Fruit fly (Drosophila melanogaster) whole organism, embryonic: ENCODE results near the gene Ostgamma.

Experiments used
- ATbp ChIP-seq: fragments of 200-800 bp; sonication (Bioruptor generic); optimal IDR thresholded peaks from 2 replicates; lab custom pipeline; 2017; ENCODE audit warnings: missing biosample characterization, mild to moderate bottlenecking, missing genetic modification characterization, missing genetic modification reagents
- Aef1 ChIP-seq: fragments of 200-800 bp; sonication (Bioruptor generic); IDR thresholded peaks from 3 replicates; pipeline ENCODE4 v1.3.6; 2022; ENCODE audit warnings: missing biosample characterization, missing genetic modification characterization
- Awh ChIP-seq: fragments of 200-800 bp; sonication (Bioruptor generic); IDR thresholded peaks from 2 replicates; pipeline ENCODE4, ENCODE4 v1.3.6; 2022; ENCODE audit warnings: missing biosample characterization, missing genetic modification characterization
- CG11398 ChIP-seq: fragments of 200-800 bp; sonication (Bioruptor generic); optimal IDR thresholded peaks from 2 replicates; lab custom pipeline; 2016; ENCODE audit warnings: missing biosample characterization, missing genetic modification characterization
- CG12659 ChIP-seq: fragments of 200-800 bp; sonication (Bioruptor generic); optimal IDR thresholded peaks from 3 replicates; lab custom pipeline; 2017; ENCODE audit warnings: mild to moderate bottlenecking, missing biosample characterization, missing genetic modification reagents, missing genetic modification characterization
- CG12769 ChIP-seq: fragments of 200-800 bp; sonication (Bioruptor generic); optimal IDR thresholded peaks from 2 replicates; lab custom pipeline; 2019; ENCODE audit warnings: missing biosample characterization, mild to moderate bottlenecking, missing genetic modification characterization, moderate library complexity
- CG12942 ChIP-seq: fragments of 200-800 bp; sonication (Bioruptor generic); optimal IDR thresholded peaks from 3 replicates; lab custom pipeline; 2016; ENCODE audit warnings: missing biosample characterization, missing genetic modification characterization
- CG13624 ChIP-seq: fragments of 200-800 bp; sonication (Bioruptor generic); optimal IDR thresholded peaks from 2 replicates; lab custom pipeline; 2016; ENCODE audit warnings: missing biosample characterization, missing genetic modification characterization
- CG15011 ChIP-seq: fragments of 200-800 bp; sonication (Bioruptor generic); optimal IDR thresholded peaks from 3 replicates; lab custom pipeline; 2018; ENCODE audit warnings: missing biosample characterization, mild to moderate bottlenecking, missing genetic modification characterization
- CG15479 ChIP-seq: fragments of 200-800 bp; sonication (Bioruptor generic); optimal IDR thresholded peaks from 3 replicates; lab custom pipeline; 2019; ENCODE audit warnings: missing biosample characterization, mild to moderate bottlenecking, missing genetic modification characterization, moderate library complexity
- CG1603 ChIP-seq: fragments of 200-800 bp; sonication (Bioruptor generic); optimal IDR thresholded peaks from 2 replicates; lab custom pipeline; 2019; ENCODE audit warnings: missing biosample characterization, mild to moderate bottlenecking, missing genetic modification characterization, moderate library complexity
- CG16779 ChIP-seq: fragments of 200-800 bp; sonication (Bioruptor generic); IDR thresholded peaks from 2 replicates; pipeline ENCODE4 v1.3.6; 2022; ENCODE audit warnings: missing biosample characterization, missing genetic modification characterization
- CG17361 ChIP-seq: fragments of 200-800 bp; sonication (Bioruptor generic); IDR thresholded peaks from 3 replicates; pipeline ENCODE4 v1.3.6; 2022; ENCODE audit warnings: missing biosample characterization, missing genetic modification characterization
- CG17802 ChIP-seq: fragments of 200-800 bp; sonication (Bioruptor generic); optimal IDR thresholded peaks from 2 replicates; lab custom pipeline; 2018; ENCODE audit warnings: missing biosample characterization, mild to moderate bottlenecking, missing genetic modification characterization, moderate library complexity
- CG17912 ChIP-seq: fragments of 200-800 bp; sonication (Bioruptor generic); optimal IDR thresholded peaks from 2 replicates; lab custom pipeline; 2018; ENCODE audit warnings: missing biosample characterization, mild to moderate bottlenecking, missing genetic modification characterization
- CG18262 ChIP-seq: fragments of 200-800 bp; optimal IDR thresholded peaks from 3 replicates; lab custom pipeline; 2019; ENCODE audit warnings: missing biosample characterization, mild to moderate bottlenecking, missing genetic modification characterization, moderate library complexity
- CG30431 ChIP-seq: fragments of 200-800 bp; sonication (Bioruptor generic); optimal IDR thresholded peaks from 2 replicates; lab custom pipeline; 2017; ENCODE audit warnings: missing biosample characterization, missing genetic modification characterization
- CG3407 ChIP-seq: fragments of 200-800 bp; sonication (Bioruptor generic); optimal IDR thresholded peaks from 2 replicates; lab custom pipeline; 2018; ENCODE audit warnings: missing biosample characterization, mild to moderate bottlenecking, missing genetic modification characterization
- CG43689 ChIP-seq: fragments of 200-800 bp; sonication (Bioruptor generic); IDR thresholded peaks from 2 replicates; pipeline ENCODE4 v1.3.6; 2022; ENCODE audit warnings: missing biosample characterization, missing genetic modification characterization
- CG5180 ChIP-seq: fragments of 200-800 bp; sonication (Bioruptor generic); optimal IDR thresholded peaks from 3 replicates; lab custom pipeline; 2017; ENCODE audit warnings: missing biosample characterization, missing genetic modification characterization, mild to moderate bottlenecking, moderate library complexity, missing genetic modification reagents
- CG6175 ChIP-seq: fragments of 200-800 bp; sonication (Bioruptor generic); IDR thresholded peaks from 3 replicates; pipeline ENCODE4 v1.3.6; 2022; ENCODE audit warnings: missing biosample characterization, missing genetic modification characterization
- CG6683 ChIP-seq: fragments of 200-800 bp; sonication (Bioruptor generic); optimal IDR thresholded peaks from 2 replicates; lab custom pipeline; 2017; ENCODE audit warnings: missing biosample characterization, mild to moderate bottlenecking, missing genetic modification characterization, missing genetic modification reagents
- CG6813 ChIP-seq: fragments of 200-800 bp; sonication (Bioruptor generic); optimal IDR thresholded peaks from 2 replicates; lab custom pipeline; 2017; ENCODE audit warnings: missing biosample characterization, missing genetic modification characterization, mild to moderate bottlenecking, moderate library complexity, missing genetic modification reagents
- CG7556 ChIP-seq: fragments of 200-800 bp; sonication (Bioruptor generic); optimal IDR thresholded peaks from 2 replicates; lab custom pipeline; 2017; ENCODE audit warnings: missing biosample characterization, mild to moderate bottlenecking, missing genetic modification characterization
- CG8089 ChIP-seq: fragments of 200-800 bp; sonication (Bioruptor generic); optimal IDR thresholded peaks from 3 replicates; lab custom pipeline; 2016; ENCODE audit warnings: missing biosample characterization, missing genetic modification characterization
- CG8388 ChIP-seq: fragments of 200-800 bp; sonication (Bioruptor generic); optimal IDR thresholded peaks from 2 replicates; lab custom pipeline; 2019; ENCODE audit warnings: missing biosample characterization, mild to moderate bottlenecking, missing genetic modification characterization, moderate library complexity
- D19A ChIP-seq: fragments of 200-800 bp; optimal IDR thresholded peaks from 3 replicates; lab custom pipeline; 2019; ENCODE audit warnings: missing biosample characterization, mild to moderate bottlenecking, missing genetic modification characterization, moderate library complexity
- Dp ChIP-seq: fragments of 200-800 bp; sonication (Bioruptor generic); optimal IDR thresholded peaks from 2 replicates; lab custom pipeline; 2018; ENCODE audit warnings: missing biosample characterization, mild to moderate bottlenecking, missing genetic modification characterization, moderate library complexity
- Nf-YC ChIP-seq: fragments of 200-800 bp; optimal IDR thresholded peaks from 3 replicates; lab custom pipeline; 2019; ENCODE audit warnings: missing biosample characterization, mild to moderate bottlenecking, missing genetic modification characterization, moderate library complexity
- Oaz ChIP-seq: fragments of 200-800 bp; sonication (Bioruptor generic); IDR thresholded peaks from 2 replicates; pipeline ENCODE4 v1.3.6; 2022; ENCODE audit warnings: missing biosample characterization, missing genetic modification characterization
- Pdp1 ChIP-seq, 2 experiments: fragments of 200-800 bp; sonication (Bioruptor generic); optimal IDR thresholded peaks; 3 replicates each; lab custom pipeline; 2016; ENCODE audit warnings: missing biosample characterization in 2 of 2, missing genetic modification characterization in 2 of 2, mild to moderate bottlenecking in 1 of 2, moderate library complexity in 1 of 2
- Sox102F ChIP-seq: fragments of 200-800 bp; sonication (Bioruptor generic); optimal IDR thresholded peaks from 2 replicates; lab custom pipeline; 2018; ENCODE audit warnings: missing biosample characterization, mild to moderate bottlenecking, missing genetic modification characterization, moderate library complexity
- Vsx1 ChIP-seq: fragments of 200-800 bp; sonication (Bioruptor generic); optimal IDR thresholded peaks from 2 replicates; lab custom pipeline; 2017; ENCODE audit warnings: missing biosample characterization, mild to moderate bottlenecking, missing genetic modification characterization, missing genetic modification reagents
- Xbp1 ChIP-seq: fragments of 200-800 bp; sonication (Bioruptor generic); optimal IDR thresholded peaks from 3 replicates; lab custom pipeline; 2016; ENCODE audit warnings: missing biosample characterization, mild to moderate bottlenecking, missing genetic modification characterization
- ab ChIP-seq: fragments of 200-800 bp; sonication (Bioruptor generic); optimal IDR thresholded peaks from 2 replicates; lab custom pipeline; 2016; ENCODE audit warnings: missing biosample characterization, missing genetic modification characterization
- ato ChIP-seq: fragments of 200-800 bp; sonication (Bioruptor generic); IDR thresholded peaks from 2 replicates; pipeline ENCODE4 v1.3.6; 2022; ENCODE audit warnings: missing biosample characterization, missing genetic modification characterization; ENCODE audit not compliant: partially characterized antibody
- bsh ChIP-seq, 2 experiments: fragments of 200-800 bp; sonication (Bioruptor generic); optimal IDR thresholded peaks; 2 replicates each; lab custom pipeline; 2017 to 2018; ENCODE audit warnings: mild to moderate bottlenecking in 2 of 2, missing biosample characterization in 2 of 2, missing genetic modification characterization in 2 of 2, moderate library complexity in 1 of 2
- crc ChIP-seq: fragments of 200-800 bp; sonication (Bioruptor generic); optimal IDR thresholded peaks from 2 replicates; lab custom pipeline; 2016; ENCODE audit warnings: missing biosample characterization, missing genetic modification characterization
- crol ChIP-seq: fragments of 200-800 bp; sonication (Bioruptor generic); IDR thresholded peaks from 2 replicates; pipeline ENCODE4 v1.3.6; 2022; ENCODE audit warnings: missing biosample characterization, missing genetic modification characterization
- grau ChIP-seq: fragments of 200-800 bp; optimal IDR thresholded peaks from 3 replicates; lab custom pipeline; 2019; ENCODE audit warnings: missing biosample characterization, mild to moderate bottlenecking, missing genetic modification characterization, moderate library complexity
- pita ChIP-seq: fragments of 200-800 bp; sonication (Bioruptor generic); optimal IDR thresholded peaks from 2 replicates; lab custom pipeline; 2017; ENCODE audit warnings: missing biosample characterization, mild to moderate bottlenecking, missing genetic modification characterization
- sd ChIP-seq: fragments of 200-800 bp; sonication (Bioruptor generic); optimal IDR thresholded peaks from 3 replicates; lab custom pipeline; 2018; ENCODE audit warnings: missing biosample characterization, mild to moderate bottlenecking, missing genetic modification characterization, moderate library complexity
- sens ChIP-seq: fragments of 200-800 bp; sonication (Bioruptor generic); peaks from one replicate; lab custom pipeline; 2016; ENCODE audit warnings: missing biosample characterization, missing genetic modification characterization
- shn ChIP-seq: fragments of 200-800 bp; sonication (Bioruptor generic); optimal IDR thresholded peaks from 3 replicates; lab custom pipeline; 2016; ENCODE audit warnings: missing biosample characterization, missing genetic modification characterization
- sr ChIP-seq: fragments of 200-800 bp; sonication (Bioruptor generic); IDR thresholded peaks from 3 replicates; pipeline ENCODE4 v1.3.6; 2022; ENCODE audit warnings: missing biosample characterization, missing genetic modification characterization
- tll ChIP-seq, 2 experiments: fragments of 200-800 bp in 1 of 2; fragments of >200 bp in 1 of 2; sonication (Bioruptor generic) in 1 of 2; optimal IDR thresholded peaks; 2 replicates each; lab custom pipeline; 2017 to 2019; ENCODE audit warnings: missing biosample characterization in 2 of 2, missing genetic modification characterization in 2 of 2, mild to moderate bottlenecking in 1 of 2, moderate library complexity in 1 of 2
- unc-4 ChIP-seq: fragments of 200-800 bp; sonication (Bioruptor generic); IDR thresholded peaks from 2 replicates; pipeline ENCODE4 v1.3.6; 2022; ENCODE audit warnings: missing biosample characterization, missing genetic modification characterization; ENCODE audit not compliant: partially characterized antibody
- zen2 ChIP-seq: fragments of 200-800 bp; sonication (Bioruptor generic); IDR thresholded peaks from 3 replicates; pipeline ENCODE4 v1.3.6; 2022; ENCODE audit warnings: missing biosample characterization, missing genetic modification characterization; ENCODE audit not compliant: partially characterized antibody

Gene Ostgamma

DNA sequence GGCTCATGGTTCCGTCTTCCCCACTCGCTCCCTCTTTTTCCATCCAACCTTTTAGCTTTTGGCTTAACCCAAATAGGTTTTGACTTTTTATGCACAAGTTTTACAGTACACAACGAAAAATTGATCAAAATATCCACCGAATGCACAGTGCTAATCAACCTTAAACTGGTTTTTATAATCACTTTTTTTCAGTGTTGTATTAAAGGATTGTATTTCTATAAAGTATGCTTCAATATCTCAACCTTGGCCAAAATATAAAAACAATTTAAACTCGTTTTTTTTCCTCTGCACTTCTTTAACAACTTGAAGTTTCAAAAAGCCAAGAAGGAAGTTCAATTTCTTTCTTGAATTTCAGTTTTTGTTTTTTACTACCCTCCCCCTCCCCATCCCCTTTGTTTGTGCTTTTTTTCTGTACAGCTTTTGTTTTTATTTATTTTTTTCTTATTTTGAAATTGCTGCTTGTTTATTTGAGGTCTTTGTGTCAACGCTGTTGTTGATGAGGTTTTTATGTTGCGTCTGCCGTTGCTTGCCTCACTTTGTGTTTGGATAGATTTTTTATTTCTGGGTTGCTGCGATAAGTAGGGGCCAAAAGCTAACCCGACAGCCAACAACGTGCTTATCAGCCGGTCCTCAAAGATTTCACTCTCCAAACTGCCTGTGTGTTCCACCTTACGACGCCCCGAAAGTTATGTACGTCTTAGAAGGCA lies 22.9 kb downstream of the Ostgamma start (continued):
- peak; percentile 88 for TF ChIP-seq sens (GFP tag; lab: Kevin White, UChicago)
- no peak for TF ChIP-seq zen2 (GFP tag; lab: Robert Waterston, UW)
- no peak for TF ChIP-seq CG11398
- no peak for TF ChIP-seq sr (GFP tag; lab: Robert Waterston, UW)
- TF ChIP-seq CG7556: peak; percentile 22
- TF ChIP-seq Oaz (GFP tag; lab: Robert Waterston, UW): no peak
- TF ChIP-seq CG15479 (GFP tag; lab: Kevin White, UChicago): no peak
- TF ChIP-seq CG3407 (GFP tag; lab: Kevin White, UChicago): peak; percentile 17
- TF ChIP-seq CG13624: no peak
- no peak for TF ChIP-seq ab (GFP tag; lab: Kevin White, UChicago)
- no peak for TF ChIP-seq Aef1 (GFP tag; lab: Robert Waterston, UW)
- peak; percentile 21 for TF ChIP-seq CG1603 (tag; lab: Kevin White, UChicago)
- TF ChIP-seq CG5180 (GFP tag; lab: Kevin White, UChicago): peak; percentile 33
- TF ChIP-seq CG17912 (GFP tag; lab: Kevin White, UChicago): no peak
- TF ChIP-seq pita: no peak
- TF ChIP-seq CG12659: peak; percentile 8
- TF ChIP-seq CG12769 (tag; lab: Kevin White, UChicago): no peak
- TF ChIP-seq CG30431 (GFP tag; lab: Kevin White, UChicago): no peak
- 0 out of 2 replicates have a peak, but pooled peaks have one; percentile 1 for TF ChIP-seq crol (GFP tag; lab: Robert Waterston, UW)
- no peak for TF ChIP-seq CG6813 (GFP tag; lab: Kevin White, UChicago)
- peak; percentile 45; the same call in 1 of the 2 replicates for TF ChIP-seq Awh (GFP tag; lab: Robert Waterston, UW)
- TF ChIP-seq CG6175 (GFP tag; lab: Robert Waterston, UW): no peak
- no peak for TF ChIP-seq ato
- no peak for TF ChIP-seq Pdp1 (GFP tag; optimal IDR thresholded peaks at IDR 0.05; lab: Kevin White, UChicago)
- TF ChIP-seq CG17802 (tag; lab: Kevin White, UChicago): no peak
- no peak for TF ChIP-seq grau (tag; lab: Kevin White, UChicago)
- TF ChIP-seq CG43689: no peak
- TF ChIP-seq Dp (GFP tag; lab: Kevin White, UChicago): no peak
- no peak for TF ChIP-seq sd (tag; lab: Kevin White, UChicago)
- no peak for TF ChIP-seq Nf-YC (tag; lab: Kevin White, UChicago)
- TF ChIP-seq bsh (GFP tag; optimal IDR thresholded peaks at IDR 0.05; lab: Kevin White, UChicago): peak in 1 of 2 experiments; percentile 61
- TF ChIP-seq D19A (tag; lab: Kevin White, UChicago): peak; percentile 22
- TF ChIP-seq crc (GFP tag; lab: Kevin White, UChicago): no peak
- TF ChIP-seq CG12942 (GFP tag; lab: Kevin White, UChicago): no peak
- no peak for TF ChIP-seq shn (GFP tag; lab: Kevin White, UChicago)
- no peak for TF ChIP-seq CG16779 (GFP tag; lab: Robert Waterston, UW)
- peak; percentile 9 for TF ChIP-seq Vsx1 (GFP tag; lab: Kevin White, UChicago)
- TF ChIP-seq CG8388 (GFP tag; lab: Kevin White, UChicago): peak; percentile 28
- TF ChIP-seq CG8089: no peak
- peak; percentile 80 for TF ChIP-seq ATbp (GFP tag; lab: Kevin White, UChicago)
- peak; percentile 74 for TF ChIP-seq Sox102F (GFP tag; lab: Kevin White, UChicago)
- no peak for TF ChIP-seq CG6683 (GFP tag; lab: Kevin White, UChicago)
- peak; percentile 43 for TF ChIP-seq CG18262 (tag; lab: Kevin White, UChicago)
- no peak for TF ChIP-seq unc-4
- TF ChIP-seq tll (GFP tag; optimal IDR thresholded peaks at IDR 0.05; lab: Kevin White, UChicago): no peak
- TF ChIP-seq CG17361 (GFP tag; lab: Robert Waterston, UW): 0 out of 3 replicates have a peak, but pooled peaks have one; percentile 20
- TF ChIP-seq Xbp1 (GFP tag; lab: Kevin White, UChicago): peak; percentile 35
- TF ChIP-seq CG15011 (GFP tag; lab: Kevin White, UChicago): no peak
